Fruit fly (Drosophila melanogaster): Measurements from ENCODE around the gene CG3634.

- TF ChIP-seq CG6808 (GFP tag; optimal IDR thresholded peaks at IDR 0.05) (no peak), fd59A (GFP tag; optimal IDR thresholded peaks at IDR 0.05) (no peak), ss (GFP tag; optimal IDR thresholded peaks at IDR 0.05) (no peak), CG3919 (GFP tag; optimal IDR thresholded peaks at IDR 0.05) (no peak), CG9139 (GFP tag; optimal IDR thresholded peaks at IDR 0.05) (no peak), Blimp-1 (GFP tag; optimal IDR thresholded peaks at IDR 0.05) (no peak), CG1621 (tag; optimal IDR thresholded peaks at IDR 0.05) (no peak)
These were observed 12.3 kb downstream of the CG3634 start for dm6 chr3L:20796757-20797156.
